Worm (Caenorhabditis elegans) whole organism, young adult: Measurements from ENCODE around the gene H20J04.6.

Experiments
- F57A8.1 ChIP-seq: fragments of 200-800 bp; sonication (Bioruptor generic); optimal IDR thresholded peaks from 2 replicates; lab custom pipeline; 2018; ENCODE audit warnings: mild to moderate bottlenecking, missing genetic modification characterization, moderate library complexity, missing compliant biosample characterization
- athp-1 ChIP-seq: sonication (generic microtip); optimal IDR thresholded peaks from 2 replicates; lab custom pipeline; 2017; ENCODE audit warnings: mild to moderate bottlenecking, missing genetic modification characterization, missing compliant biosample characterization
- hlh-26 ChIP-seq: fragments of 200-800 bp; sonication (Bioruptor generic); conservative IDR thresholded peaks from 2 replicates; pipeline ENCODE4 v1.3.6; 2022; ENCODE audit warnings: missing genetic modification reagents, missing genetic modification characterization, missing compliant biosample characterization
- unc-130 ChIP-seq: sonication (generic microtip); optimal IDR thresholded peaks from 2 replicates; lab custom pipeline; 2016; ENCODE audit warnings: missing genetic modification reagents, missing genetic modification characterization, missing compliant biosample characterization

DNA sequence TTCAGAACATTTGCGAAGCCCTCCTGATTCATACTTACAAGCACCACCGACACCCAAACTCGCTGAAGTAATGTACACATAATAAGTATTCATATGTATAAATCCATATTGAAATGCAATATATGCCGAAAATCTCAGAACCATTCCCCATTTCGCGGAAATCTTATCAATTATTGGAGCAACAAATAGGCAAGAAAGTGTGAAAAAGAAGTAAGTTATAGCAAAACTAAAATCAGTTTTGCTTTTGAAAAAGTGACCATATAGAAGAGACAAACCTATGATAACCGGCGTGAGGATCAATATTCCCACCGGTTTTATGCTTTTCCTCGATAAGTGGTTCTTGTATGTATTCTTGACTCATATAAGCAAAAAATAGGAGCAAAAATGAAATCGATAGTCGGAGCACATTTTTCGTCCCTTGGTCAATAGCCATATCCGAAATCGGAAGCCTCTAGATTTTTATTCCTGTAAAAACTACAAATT, 3.5 kb upstream of the H20J04.6 start, which contains the start of gene Y52E8A.6:
- TF ChIP-seq unc-130 (GFP tag; lab: Kevin White, UChicago) (no peak), athp-1 (tag; lab: Kevin White, UChicago) (no peak), F57A8.1 (GFP tag; lab: Kevin White, UChicago) (no peak), hlh-26 (GFP tag; lab: Robert Waterston, UW) (no peak)
